Fruit fly (Drosophila melanogaster) whole organism, embryonic: ENCODE measurements around the gene ckd.

Experiments used
- CG1602 ChIP-seq: fragments of 200-800 bp; sonication (Bioruptor generic); optimal IDR thresholded peaks from 3 replicates; lab custom pipeline; 2016; ENCODE audit warnings: missing biosample characterization, missing genetic modification characterization
- CG7372 ChIP-seq: fragments of 200-800 bp; sonication (Bioruptor generic); IDR thresholded peaks from 2 replicates; pipeline ENCODE4 v1.3.6; 2022; ENCODE audit warnings: missing biosample characterization, missing genetic modification characterization
- CG9727 ChIP-seq: fragments of 200-800 bp; sonication (Bioruptor generic); optimal IDR thresholded peaks from 3 replicates; lab custom pipeline; 2017; ENCODE audit warnings: missing biosample characterization, mild to moderate bottlenecking, missing genetic modification characterization
- Dfd ChIP-seq, 2 experiments: fragments of >200 bp; optimal IDR thresholded peaks; 2 replicates each; lab custom pipeline; 2017; ENCODE audit warnings: missing biosample characterization in 2 of 2, missing genetic modification characterization in 2 of 2
- Sin3A ChIP-seq: fragments of >200 bp; optimal IDR thresholded peaks from 2 replicates; lab custom pipeline; 2018
- abd-A ChIP-seq: fragments of 200-800 bp; sonication (Bioruptor generic); optimal IDR thresholded peaks from 3 replicates; lab custom pipeline; 2019; ENCODE audit warnings: missing biosample characterization, mild to moderate bottlenecking, missing genetic modification characterization, moderate library complexity
- lbe ChIP-seq: fragments of 200-800 bp; sonication (Bioruptor generic); optimal IDR thresholded peaks from 2 replicates; lab custom pipeline; 2016; ENCODE audit warnings: missing biosample characterization, mild to moderate bottlenecking, missing genetic modification characterization

DNA sequence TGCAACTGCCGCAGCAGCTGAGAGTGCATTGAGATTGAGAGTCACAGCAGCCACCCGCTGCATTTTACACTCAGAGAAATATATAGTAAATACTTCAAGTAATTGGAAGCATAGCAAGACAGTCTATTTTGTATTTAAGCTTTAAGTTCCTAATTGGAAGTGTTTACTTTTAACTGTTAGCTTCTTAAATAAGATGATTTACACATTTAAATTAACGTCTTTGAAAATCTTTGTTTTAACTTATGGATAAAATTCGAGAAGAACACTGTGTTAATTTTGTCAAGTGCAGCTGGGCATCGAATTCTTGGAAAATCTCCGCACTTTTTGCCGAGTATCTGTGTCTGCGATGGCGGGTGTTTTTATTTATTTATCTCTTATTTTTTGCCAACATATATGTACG lies 2.0 kb downstream of the ckd start:
- TF ChIP-seq lbe (GFP tag; lab: Kevin White, UChicago) (peak; percentile 49), Sin3A (lab: Kevin White, UChicago) (no peak), CG1602 (GFP tag; lab: Kevin White, UChicago) (no peak), Dfd (GFP tag; optimal IDR thresholded peaks at IDR 0.05; lab: Kevin White, UChicago) (no peak), abd-A (tag; lab: Kevin White, UChicago) (no peak), CG9727 (GFP tag; lab: Kevin White, UChicago) (no peak), CG7372 (GFP tag; lab: Robert Waterston, UW) (no peak)
